Fruit fly (Drosophila melanogaster) whole organism, embryonic: ENCODE results near the gene CG8289.

Experiments used
- Asciz ChIP-seq: fragments of 200-800 bp; sonication (Bioruptor generic); optimal IDR thresholded peaks from 2 replicates; lab custom pipeline; 2017; ENCODE audit warnings: missing biosample characterization, mild to moderate bottlenecking, missing genetic modification characterization, missing genetic modification reagents
- Atf-2 ChIP-seq: fragments of 200-800 bp; sonication (Bioruptor generic); optimal IDR thresholded peaks from 2 replicates; lab custom pipeline; 2016; ENCODE audit warnings: missing biosample characterization, missing genetic modification characterization
- BEAF-32 ChIP-seq: fragments of 200-800 bp; sonication (Bioruptor generic); optimal IDR thresholded peaks from 3 replicates; lab custom pipeline; 2017; ENCODE audit warnings: missing biosample characterization, missing genetic modification characterization, mild to moderate bottlenecking, moderate library complexity, missing genetic modification reagents
- Bgb ChIP-seq: fragments of 200-800 bp; sonication (Bioruptor generic); IDR thresholded peaks from 2 replicates; pipeline ENCODE4 v1.3.6; 2022; ENCODE audit warnings: missing biosample characterization, missing genetic modification characterization; ENCODE audit not compliant: partially characterized antibody
- Bteb2 ChIP-seq: fragments of 200-800 bp; sonication (Bioruptor generic); optimal IDR thresholded peaks from 2 replicates; lab custom pipeline; 2016; ENCODE audit warnings: missing biosample characterization, missing genetic modification characterization
- CG10462 ChIP-seq: fragments of 200-800 bp; sonication (Bioruptor generic); optimal IDR thresholded peaks from 2 replicates; lab custom pipeline; 2016; ENCODE audit warnings: missing biosample characterization, missing genetic modification characterization
- CG10543 ChIP-seq: fragments of 200-800 bp; sonication (Bioruptor generic); optimal IDR thresholded peaks from 3 replicates; lab custom pipeline; 2017; ENCODE audit warnings: missing biosample characterization, mild to moderate bottlenecking, missing genetic modification characterization, moderate library complexity
- CG11695 ChIP-seq: fragments of 200-800 bp; sonication (Bioruptor generic); IDR thresholded peaks from 3 replicates; pipeline ENCODE4 v1.3.6; 2022; ENCODE audit warnings: missing biosample characterization, missing genetic modification characterization
- CG11723 ChIP-seq: fragments of 200-800 bp; sonication (Bioruptor generic); optimal IDR thresholded peaks from 2 replicates; lab custom pipeline; 2017; ENCODE audit warnings: missing biosample characterization, mild to moderate bottlenecking, missing genetic modification characterization
- CG1602 ChIP-seq: fragments of 200-800 bp; sonication (Bioruptor generic); optimal IDR thresholded peaks from 3 replicates; lab custom pipeline; 2016; ENCODE audit warnings: missing biosample characterization, missing genetic modification characterization
- CG1647 ChIP-seq: fragments of 200-800 bp; sonication (Bioruptor generic); optimal IDR thresholded peaks from 3 replicates; lab custom pipeline; 2016; ENCODE audit warnings: missing biosample characterization, missing genetic modification characterization
- CG17186 ChIP-seq: fragments of 200-800 bp; sonication (Bioruptor generic); optimal IDR thresholded peaks from 3 replicates; lab custom pipeline; 2017; ENCODE audit warnings: missing biosample characterization, missing genetic modification reagents, missing genetic modification characterization
- CG18011 ChIP-seq: fragments of 200-800 bp; sonication (Bioruptor generic); optimal IDR thresholded peaks from 2 replicates; lab custom pipeline; 2017; ENCODE audit warnings: missing biosample characterization, missing genetic modification characterization, mild to moderate bottlenecking, moderate library complexity, missing genotype
- CG2875 ChIP-seq: fragments of 200-800 bp; sonication (Bioruptor generic); optimal IDR thresholded peaks from 2 replicates; lab custom pipeline; 2017; ENCODE audit warnings: missing biosample characterization, mild to moderate bottlenecking, missing genetic modification characterization, missing genetic modification reagents
- CG30020 ChIP-seq: fragments of 200-800 bp; optimal IDR thresholded peaks from 2 replicates; lab custom pipeline; 2019; ENCODE audit warnings: missing biosample characterization, mild to moderate bottlenecking, missing genetic modification characterization, moderate library complexity
- CG3065 ChIP-seq: fragments of 200-800 bp; sonication (Bioruptor generic); optimal IDR thresholded peaks from 2 replicates; lab custom pipeline; 2016; ENCODE audit warnings: missing biosample characterization, missing genetic modification characterization
- CG3163 ChIP-seq: fragments of 200-800 bp; sonication (Bioruptor generic); optimal IDR thresholded peaks from 3 replicates; lab custom pipeline; 2016; ENCODE audit warnings: missing biosample characterization, missing genetic modification characterization
- CG33557 ChIP-seq: fragments of 200-800 bp; sonication (Bioruptor generic); optimal IDR thresholded peaks from 2 replicates; lab custom pipeline; 2019; ENCODE audit warnings: missing biosample characterization, mild to moderate bottlenecking, missing genetic modification characterization, moderate library complexity
- CG4360 ChIP-seq: fragments of 200-800 bp; sonication (Bioruptor generic); IDR thresholded peaks from 2 replicates; pipeline ENCODE4 v1.3.6; 2022; ENCODE audit warnings: missing biosample characterization, missing genetic modification characterization
- CG6689 ChIP-seq: fragments of 200-800 bp; sonication (Bioruptor generic); IDR thresholded peaks from 2 replicates; pipeline ENCODE4 v1.3.6; 2022; ENCODE audit warnings: missing biosample characterization, missing genetic modification characterization
- CG7839 ChIP-seq: fragments of 200-800 bp; sonication (Bioruptor generic); optimal IDR thresholded peaks from 3 replicates; lab custom pipeline; 2018; ENCODE audit warnings: missing biosample characterization, mild to moderate bottlenecking, missing genetic modification characterization, moderate library complexity
- CG7928 ChIP-seq: fragments of 200-800 bp; sonication (Bioruptor generic); optimal IDR thresholded peaks from 2 replicates; lab custom pipeline; 2017; ENCODE audit warnings: missing biosample characterization, mild to moderate bottlenecking, missing genetic modification characterization
- CG7987 ChIP-seq: fragments of 200-800 bp; sonication (Bioruptor generic); optimal IDR thresholded peaks from 2 replicates; lab custom pipeline; 2018; ENCODE audit warnings: missing biosample characterization, mild to moderate bottlenecking, missing genetic modification characterization, moderate library complexity
- CG8359 ChIP-seq: fragments of 200-800 bp; sonication (Bioruptor generic); optimal IDR thresholded peaks from 2 replicates; lab custom pipeline; 2017; ENCODE audit warnings: missing biosample characterization, mild to moderate bottlenecking, missing genetic modification characterization, borderline replicate concordance
- CG9876 ChIP-seq: fragments of 200-800 bp; sonication (Bioruptor generic); optimal IDR thresholded peaks from 2 replicates; lab custom pipeline; 2016; ENCODE audit warnings: missing biosample characterization, missing genetic modification characterization
- Deaf1 ChIP-seq: fragments of 200-800 bp; optimal IDR thresholded peaks from 3 replicates; lab custom pipeline; 2019; ENCODE audit warnings: missing biosample characterization, mild to moderate bottlenecking, missing genetic modification characterization, moderate library complexity
- Dip2 ChIP-seq: fragments of 200-800 bp; sonication (Bioruptor generic); IDR thresholded peaks from 2 replicates; pipeline ENCODE4 v1.3.6; 2022; ENCODE audit warnings: missing biosample characterization, missing genetic modification characterization
- Dref ChIP-seq: fragments of 200-800 bp; sonication (Bioruptor generic); IDR thresholded peaks from 2 replicates; pipeline ENCODE4 v1.3.6; 2022; ENCODE audit warnings: missing biosample characterization, missing genetic modification characterization
- Elba2 ChIP-seq: fragments of 200-800 bp; sonication (Bioruptor generic); optimal IDR thresholded peaks from 3 replicates; lab custom pipeline; 2016; ENCODE audit warnings: missing biosample characterization, missing genetic modification characterization
- HHEX ChIP-seq: fragments of 200-800 bp; sonication (Bioruptor generic); optimal IDR thresholded peaks from 3 replicates; lab custom pipeline; 2017; ENCODE audit warnings: missing biosample characterization, mild to moderate bottlenecking, missing genetic modification characterization, missing genetic modification reagents
- Hmx ChIP-seq: fragments of 200-800 bp; sonication (Bioruptor generic); optimal IDR thresholded peaks from 2 replicates; lab custom pipeline; 2016; ENCODE audit warnings: missing biosample characterization, missing genetic modification characterization
- MESR4 ChIP-seq: fragments of 200-800 bp; sonication (Bioruptor generic); optimal IDR thresholded peaks from 2 replicates; lab custom pipeline; 2018; ENCODE audit warnings: missing biosample characterization, mild to moderate bottlenecking, missing genetic modification characterization, moderate library complexity
- Taf1 ChIP-seq: fragments of 200-800 bp; sonication (Bioruptor generic); IDR thresholded peaks from 2 replicates; pipeline ENCODE4 v1.3.6; 2022; ENCODE audit warnings: missing biosample characterization, missing genetic modification characterization
- cato ChIP-seq: fragments of 200-800 bp; sonication (Bioruptor generic); optimal IDR thresholded peaks from 2 replicates; lab custom pipeline; 2016; ENCODE audit warnings: missing biosample characterization, missing genetic modification characterization, borderline replicate concordance
- cg ChIP-seq: fragments of 200-800 bp; sonication (Bioruptor generic); optimal IDR thresholded peaks from 3 replicates; lab custom pipeline; 2019; ENCODE audit warnings: missing biosample characterization, mild to moderate bottlenecking, missing genetic modification characterization, moderate library complexity
- ems ChIP-seq: fragments of 200-800 bp; sonication (Bioruptor generic); optimal IDR thresholded peaks from 3 replicates; lab custom pipeline; 2016; ENCODE audit warnings: missing biosample characterization, missing genetic modification characterization
- fru ChIP-seq: fragments of >200 bp; optimal IDR thresholded peaks from 2 replicates; lab custom pipeline; 2017
- ftz-f1 ChIP-seq: fragments of 200-800 bp; sonication (Bioruptor generic); optimal IDR thresholded peaks from 2 replicates; lab custom pipeline; 2016; ENCODE audit warnings: missing biosample characterization, missing genetic modification characterization
- hth ChIP-seq: fragments of >200 bp; optimal IDR thresholded peaks from 2 replicates; lab custom pipeline; 2017; ENCODE audit warnings: inconsistent platforms
- kah ChIP-seq: fragments of 200-800 bp; sonication (Bioruptor generic); optimal IDR thresholded peaks from 2 replicates; lab custom pipeline; 2018; ENCODE audit warnings: missing biosample characterization, mild to moderate bottlenecking, missing genetic modification characterization
- kni ChIP-seq: fragments of 200-800 bp; sonication (Bioruptor generic); optimal IDR thresholded peaks from 3 replicates; lab custom pipeline; 2017; ENCODE audit warnings: mild to moderate bottlenecking, missing biosample characterization, missing genetic modification reagents, missing genetic modification characterization
- pzg ChIP-seq: fragments of 200-800 bp; sonication (Bioruptor generic); optimal IDR thresholded peaks from 3 replicates; lab custom pipeline; 2018; ENCODE audit warnings: missing biosample characterization, mild to moderate bottlenecking, missing genetic modification characterization, moderate library complexity
- ranshi ChIP-seq: fragments of 200-800 bp; sonication (Bioruptor generic); IDR thresholded peaks from 2 replicates; pipeline ENCODE4 v1.3.6; 2022; ENCODE audit warnings: missing biosample characterization, missing genetic modification characterization
- rib ChIP-seq: fragments of 200-800 bp; sonication (Bioruptor generic); IDR thresholded peaks from 2 replicates; pipeline ENCODE4 v1.3.6; 2022; ENCODE audit warnings: missing biosample characterization, missing genetic modification characterization
- schlank ChIP-seq: fragments of 200-800 bp; sonication (Bioruptor generic); optimal IDR thresholded peaks from 2 replicates; lab custom pipeline; 2018; ENCODE audit warnings: missing biosample characterization, mild to moderate bottlenecking, missing genetic modification characterization
- sd ChIP-seq: fragments of 200-800 bp; sonication (Bioruptor generic); optimal IDR thresholded peaks from 3 replicates; lab custom pipeline; 2018; ENCODE audit warnings: missing biosample characterization, mild to moderate bottlenecking, missing genetic modification characterization, moderate library complexity
- seq ChIP-seq: fragments of 200-800 bp; sonication (Bioruptor generic); IDR thresholded peaks from 2 replicates; pipeline ENCODE4 v1.3.6; 2022; ENCODE audit warnings: missing biosample characterization, missing genetic modification characterization
- shn ChIP-seq: fragments of 200-800 bp; sonication (Bioruptor generic); optimal IDR thresholded peaks from 3 replicates; lab custom pipeline; 2016; ENCODE audit warnings: missing biosample characterization, missing genetic modification characterization
- sr ChIP-seq: fragments of 200-800 bp; sonication (Bioruptor generic); IDR thresholded peaks from 3 replicates; pipeline ENCODE4 v1.3.6; 2022; ENCODE audit warnings: missing biosample characterization, missing genetic modification characterization
- tup ChIP-seq: fragments of 200-800 bp; sonication (Bioruptor generic); optimal IDR thresholded peaks from 2 replicates; lab custom pipeline; 2016; ENCODE audit warnings: missing biosample characterization, mild to moderate bottlenecking, missing genetic modification characterization, moderate library complexity
- twi ChIP-seq: fragments of 200-800 bp; optimal IDR thresholded peaks from 2 replicates; lab custom pipeline; 2019; ENCODE audit warnings: missing biosample characterization, mild to moderate bottlenecking, missing genetic modification characterization, moderate library complexity
- yki ChIP-seq: fragments of >200 bp; optimal IDR thresholded peaks from 3 replicates; lab custom pipeline; 2018

The CG8289 gene

dm6 chrX:17595822-17596221 lies 40.0 kb downstream of the CG8289 start (continued):
- TF ChIP-seq Taf1: peak; percentile 75
- TF ChIP-seq cato (GFP tag; lab: Kevin White, UChicago): peak; percentile 32
- peak; percentile 75 for TF ChIP-seq ranshi (GFP tag; lab: Robert Waterston, UW)
- no peak for TF ChIP-seq MESR4
- TF ChIP-seq CG18011: peak; percentile 42
- peak; percentile 38 for TF ChIP-seq Hmx (GFP tag; lab: Kevin White, UChicago)
- TF ChIP-seq CG4360 (GFP tag; lab: Robert Waterston, UW): no peak
- no peak for TF ChIP-seq CG8359 (GFP tag; lab: Kevin White, UChicago)
- peak; percentile 5 for TF ChIP-seq twi
- TF ChIP-seq CG30020 (tag; lab: Kevin White, UChicago): no peak
- TF ChIP-seq CG11695 (GFP tag; lab: Robert Waterston, UW): peak; percentile 86
- peak; percentile 50 for TF ChIP-seq Deaf1 (tag; lab: Kevin White, UChicago)
- no peak for TF ChIP-seq BEAF-32 (GFP tag; lab: Kevin White, UChicago)
- TF ChIP-seq CG3065: peak; percentile 5
- no peak for TF ChIP-seq cg (GFP tag; lab: Kevin White, UChicago)
- peak; percentile 7 for TF ChIP-seq CG9876 (GFP tag; lab: Kevin White, UChicago)
- peak; percentile 85 for TF ChIP-seq CG7839 (tag; lab: Kevin White, UChicago)
- no peak for TF ChIP-seq Dip2 (GFP tag; lab: Robert Waterston, UW)
- no peak for TF ChIP-seq hth (lab: Kevin White, UChicago)
- TF ChIP-seq ems: peak; percentile 46
- no peak for TF ChIP-seq CG10543
- peak; percentile 74 for TF ChIP-seq HHEX (GFP tag; lab: Kevin White, UChicago)
- TF ChIP-seq Asciz (GFP tag; lab: Kevin White, UChicago): peak; percentile 60
- no peak for TF ChIP-seq CG3163 (GFP tag; lab: Kevin White, UChicago)
- TF ChIP-seq CG2875 (GFP tag; lab: Kevin White, UChicago): peak; percentile 18
- no peak for TF ChIP-seq fru (lab: Kevin White, UChicago)
- TF ChIP-seq sd (tag; lab: Kevin White, UChicago): peak; percentile 82
- no peak for TF ChIP-seq CG11723 (GFP tag; lab: Kevin White, UChicago)
- TF ChIP-seq Atf-2 (GFP tag; lab: Kevin White, UChicago): peak; percentile 4
- TF ChIP-seq rib (GFP tag; lab: Robert Waterston, UW): peak; percentile 88
- no peak for TF ChIP-seq pzg
- no peak for TF ChIP-seq CG17186 (GFP tag; lab: Kevin White, UChicago)
- TF ChIP-seq CG7987 (GFP tag; lab: Kevin White, UChicago): peak; percentile 12
- TF ChIP-seq Dref (GFP tag; lab: Robert Waterston, UW): no peak
- no peak for TF ChIP-seq Bgb (GFP tag; lab: Robert Waterston, UW)
- no peak for TF ChIP-seq sr
- peak; percentile 58 for TF ChIP-seq schlank (tag; lab: Kevin White, UChicago)
- peak; percentile 16 for TF ChIP-seq shn (GFP tag; lab: Kevin White, UChicago)
- TF ChIP-seq ftz-f1 (GFP tag; lab: Kevin White, UChicago): peak; percentile 10
- no peak for TF ChIP-seq CG33557 (GFP tag; lab: Kevin White, UChicago)
- TF ChIP-seq kah: peak; percentile 6
- no peak for TF ChIP-seq yki
- no peak for TF ChIP-seq Elba2 (GFP tag; lab: Kevin White, UChicago)
- TF ChIP-seq CG6689 (GFP tag; lab: Robert Waterston, UW): peak; percentile 81
- TF ChIP-seq Bteb2 (GFP tag; lab: Kevin White, UChicago): peak; percentile 67
- TF ChIP-seq CG1647 (GFP tag; lab: Kevin White, UChicago): peak; percentile 69
- TF ChIP-seq CG10462 (GFP tag; lab: Kevin White, UChicago): no peak
- TF ChIP-seq seq (GFP tag; lab: Robert Waterston, UW): peak; percentile 68
- peak; percentile 63 for TF ChIP-seq CG1602 (GFP tag; lab: Kevin White, UChicago)
- peak; percentile 44 for TF ChIP-seq tup (GFP tag; lab: Kevin White, UChicago)
- TF ChIP-seq kni: no peak
- TF ChIP-seq CG7928 (GFP tag; lab: Kevin White, UChicago): peak; percentile 49
